Worm (Caenorhabditis elegans): ENCODE results near the gene arcp-1.

DNA sequence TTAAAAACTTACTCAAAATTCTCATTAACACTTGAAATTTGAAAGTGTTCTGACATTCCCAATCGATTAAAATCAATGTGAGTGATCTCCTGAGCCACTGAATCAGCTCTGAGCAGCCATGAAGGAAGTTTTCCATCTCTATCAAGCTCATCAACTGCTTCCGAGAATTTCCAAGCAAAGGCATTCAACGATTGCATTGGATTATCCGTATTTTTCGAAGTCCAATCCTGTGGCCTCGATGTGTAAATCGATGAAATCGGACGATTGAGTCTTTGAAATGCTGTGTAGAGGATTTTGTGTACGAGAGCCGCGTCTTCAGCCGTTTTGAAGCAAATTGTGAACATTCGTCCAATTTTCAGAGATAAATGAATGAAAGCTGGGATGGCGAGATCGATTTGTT lies 36.7 kb upstream of the arcp-1 start:
- TF ChIP-seq flt-1 (GFP tag; IDR thresholded peaks at IDR 0.05): no peak
- no peak for TF ChIP-seq scrt-1 (GFP tag; IDR thresholded peaks at IDR 0.05)
- no peak for TF ChIP-seq ama-1 (optimal IDR thresholded peaks at IDR 0.05)
- TF ChIP-seq hnd-1 (tag; optimal IDR thresholded peaks at IDR 0.05): no peak
- no peak for TF ChIP-seq tbx-11 (GFP tag; IDR thresholded peaks at IDR 0.05)
- no peak for TF ChIP-seq tra-4 (tag; optimal IDR thresholded peaks at IDR 0.05)
- TF ChIP-seq B0310.2 (tag; optimal IDR thresholded peaks at IDR 0.05): no peak
- no peak for TF ChIP-seq aly-1 (tag; optimal IDR thresholded peaks at IDR 0.05)
- no peak for TF ChIP-seq tbx-37 (GFP tag; conservative IDR thresholded peaks at IDR 0.05)
- no peak for TF ChIP-seq ceh-13 (GFP tag; optimal IDR thresholded peaks at IDR 0.05)
- TF ChIP-seq sea-1 (GFP tag; conservative IDR thresholded peaks at IDR 0.05): no peak
- TF ChIP-seq ceh-36 (tag; optimal IDR thresholded peaks at IDR 0.05): no peak
- TF ChIP-seq hmg-4 (GFP tag; optimal IDR thresholded peaks at IDR 0.05): no peak
